Worm (Caenorhabditis elegans): ENCODE data around the gene grl-22.

DNA sequence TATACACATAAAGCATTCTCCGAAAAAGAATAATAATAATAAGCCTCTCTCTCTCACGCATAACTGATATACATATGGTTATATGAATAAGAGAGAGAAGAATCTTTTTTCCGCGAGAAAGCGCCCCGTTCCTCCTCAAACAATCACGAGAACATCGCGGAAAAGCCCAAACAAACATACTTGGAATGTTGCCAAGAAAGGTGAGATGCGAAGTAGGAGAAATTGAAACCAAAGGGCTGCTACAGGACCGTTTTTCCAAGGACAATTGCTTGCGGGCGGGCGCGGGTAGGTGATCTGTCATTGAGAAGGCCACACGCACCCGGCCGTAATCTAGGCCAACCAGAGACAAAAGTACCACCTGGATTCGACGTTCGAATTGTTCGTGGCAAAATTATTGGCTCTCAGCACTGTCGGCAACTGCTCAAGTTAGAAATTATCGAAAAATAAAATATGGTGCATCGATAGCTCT, 9.9 kb upstream of the grl-22 start, which contains the start of gene dnj-24:
- TF ChIP-seq lsy-2 (tag; optimal IDR thresholded peaks at IDR 0.05) (no peak), dmd-4 (tag; optimal IDR thresholded peaks at IDR 0.05) (no peak), lin-39 (tag; optimal IDR thresholded peaks at IDR 0.05) (no peak)
